Worm (Caenorhabditis elegans): Measurements from ENCODE around the gene sru-12.

DNA sequence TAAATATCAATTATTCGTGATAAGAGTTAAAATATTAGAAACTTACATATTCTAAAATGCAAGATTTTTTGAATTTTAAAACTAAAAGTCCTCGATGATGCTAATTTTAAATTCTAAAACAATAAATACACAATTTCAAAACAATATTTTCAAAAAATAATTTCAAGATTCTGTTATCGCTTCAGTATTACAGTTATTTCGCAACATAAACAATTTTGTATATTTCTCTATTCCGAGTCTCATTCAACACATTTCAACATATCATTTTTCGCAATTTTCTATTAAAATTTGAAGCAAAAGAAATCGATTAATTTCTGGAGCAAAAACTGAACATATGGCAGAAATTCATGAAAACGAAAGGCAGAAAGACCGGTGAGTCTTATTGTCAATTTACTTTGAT, 50.2 kb downstream of the sru-12 start, which contains the start of gene fbxa-98:
- no peak for TF ChIP-seq C06A6.2 (GFP tag; conservative IDR thresholded peaks at IDR 0.05)
- no peak for TF ChIP-seq C17E4.6 (GFP tag; IDR thresholded peaks at IDR 0.05)
- no peak for TF ChIP-seq snpc-4 (GFP tag; optimal IDR thresholded peaks at IDR 0.05)
- no peak for TF ChIP-seq snpc-4 (tag; optimal IDR thresholded peaks at IDR 0.05)
- no peak for TF ChIP-seq ceh-58 (GFP tag; IDR thresholded peaks at IDR 0.05)
- TF ChIP-seq ceh-79 (tag; optimal IDR thresholded peaks at IDR 0.05), result no peak
- TF ChIP-seq F23B12.7 (tag; optimal IDR thresholded peaks at IDR 0.05; ENCODE audit: insufficient read depth), result no peak
- no peak for TF ChIP-seq ztf-25 (GFP tag; IDR thresholded peaks at IDR 0.05)
- TF ChIP-seq ets-4 (GFP tag; optimal IDR thresholded peaks at IDR 0.05), result no peak
- no peak for TF ChIP-seq efl-1 (GFP tag; optimal IDR thresholded peaks at IDR 0.05)
- no peak for TF ChIP-seq pha-4 (tag; optimal IDR thresholded peaks at IDR 0.05)
- TF ChIP-seq aptf-2 (GFP tag; conservative IDR thresholded peaks at IDR 0.05), result no peak
- no peak for TF ChIP-seq nhr-80 (tag; optimal IDR thresholded peaks at IDR 0.05)
